Worm (Caenorhabditis elegans): Measurements from ENCODE around the gene C09B9.2.

- TF ChIP-seq him-1 (tag; optimal IDR thresholded peaks at IDR 0.05) (no peak), W03F9.2 (tag; optimal IDR thresholded peaks at IDR 0.05) (no peak), dao-5 (tag; optimal IDR thresholded peaks at IDR 0.05) (no peak)
These were observed 34.2 kb downstream of the C09B9.2 start for ce11 chrIV:5063297-5063696.

Data from whole organism, L4/young adult.